Worm (Caenorhabditis elegans): ENCODE results near the gene Y51A2A.16.
"Not testable (repeated sequence)": the region's sequence is repeated elsewhere in the genome, so short reads cannot be mapped to it uniquely, and the experiment has no call there.

Y51A2A.16 gene

ce11 chrV:18280778-18281177 lies at the start of gene Y51A2A.16:
Gene Y51A2A.16 (minus strand): TSS chrV:18280878.
- no peak for TF ChIP-seq hnd-1 (tag; optimal IDR thresholded peaks at IDR 0.05)

- TF ChIP-seq ets-7 (tag; optimal IDR thresholded peaks at IDR 0.05) (no peak), scrt-1 (GFP tag; IDR thresholded peaks at IDR 0.05) (no peak), F13C5.2 (tag; optimal IDR thresholded peaks at IDR 0.05) (no peak)
Measured at ce11 chrV:18324525-18324924, 43.8 kb upstream of the Y51A2A.16 start.

ce11 chrV:18323231-18323630 lies 42.6 kb upstream of the Y51A2A.16 start, which contains the start of gene B0462.5:
Gene B0462.5 (minus strand): TSS chrV:18323331.
- TF ChIP-seq ets-7 (tag; optimal IDR thresholded peaks at IDR 0.05) (no peak), hnd-1 (tag; optimal IDR thresholded peaks at IDR 0.05) (no peak), pes-1 (GFP tag; IDR thresholded peaks at IDR 0.05) (no peak), tbx-11 (GFP tag; IDR thresholded peaks at IDR 0.05) (no peak), ceh-36 (tag; optimal IDR thresholded peaks at IDR 0.05) (no peak), sea-1 (GFP tag; conservative IDR thresholded peaks at IDR 0.05) (no peak), scrt-1 (GFP tag; IDR thresholded peaks at IDR 0.05) (no peak), tra-4 (tag; optimal IDR thresholded peaks at IDR 0.05) (no peak), ama-1 (optimal IDR thresholded peaks at IDR 0.05) (no peak), flt-1 (GFP tag; IDR thresholded peaks at IDR 0.05) (no peak), hmbx-1 (tag; optimal IDR thresholded peaks at IDR 0.05) (no peak), tbx-37 (GFP tag; conservative IDR thresholded peaks at IDR 0.05) (no peak), B0310.2 (tag; optimal IDR thresholded peaks at IDR 0.05) (no peak), ceh-13 (GFP tag; optimal IDR thresholded peaks at IDR 0.05) (no peak), hmg-4 (GFP tag; optimal IDR thresholded peaks at IDR 0.05) (no peak), F13C5.2 (tag; optimal IDR thresholded peaks at IDR 0.05) (no peak), aly-1 (tag; optimal IDR thresholded peaks at IDR 0.05) (no peak)

ce11 chrV:18318312-18318711 lies 37.6 kb upstream of the Y51A2A.16 start, which contains the start of gene fbxb-119:
Gene fbxb-119 (plus strand): TSS chrV:18318612.
- TF ChIP-seq ceh-36 (tag; optimal IDR thresholded peaks at IDR 0.05) (no peak), ama-1 (optimal IDR thresholded peaks at IDR 0.05) (no peak), hmbx-1 (tag; optimal IDR thresholded peaks at IDR 0.05) (no peak), ets-7 (tag; optimal IDR thresholded peaks at IDR 0.05) (no peak), tbx-11 (GFP tag; IDR thresholded peaks at IDR 0.05) (no peak), ceh-13 (GFP tag; optimal IDR thresholded peaks at IDR 0.05) (no peak), F13C5.2 (tag; optimal IDR thresholded peaks at IDR 0.05) (no peak), tra-4 (tag; optimal IDR thresholded peaks at IDR 0.05) (no peak), hmg-4 (GFP tag; optimal IDR thresholded peaks at IDR 0.05) (no peak), sea-1 (GFP tag; conservative IDR thresholded peaks at IDR 0.05) (no peak), tbx-37 (GFP tag; conservative IDR thresholded peaks at IDR 0.05) (no peak), B0310.2 (tag; optimal IDR thresholded peaks at IDR 0.05) (no peak), flt-1 (GFP tag; IDR thresholded peaks at IDR 0.05) (no peak), aly-1 (tag; optimal IDR thresholded peaks at IDR 0.05) (no peak), hnd-1 (tag; optimal IDR thresholded peaks at IDR 0.05) (no peak), pes-1 (GFP tag; IDR thresholded peaks at IDR 0.05) (no peak), scrt-1 (GFP tag; IDR thresholded peaks at IDR 0.05) (no peak)

- not testable (repeated sequence) for TF ChIP-seq ceh-36 (tag; optimal IDR thresholded peaks at IDR 0.05); tbx-11 (GFP tag; IDR thresholded peaks at IDR 0.05); hmbx-1 (tag; optimal IDR thresholded peaks at IDR 0.05)
Measured at ce11 chrV:18302414-18302813, 21.7 kb upstream of the Y51A2A.16 start, which contains the start of gene Y51A2A.6. Gene Y51A2A.6 (plus strand): TSS chrV:18302714.

ce11 chrV:18299313-18299712 lies 18.6 kb upstream of the Y51A2A.16 start:
- no peak for TF ChIP-seq sea-1 (GFP tag; conservative IDR thresholded peaks at IDR 0.05)
- TF ChIP-seq pes-1 (GFP tag; IDR thresholded peaks at IDR 0.05) = no peak
- no peak for TF ChIP-seq ets-7 (tag; optimal IDR thresholded peaks at IDR 0.05)
- TF ChIP-seq hnd-1 (tag; optimal IDR thresholded peaks at IDR 0.05) = no peak
- TF ChIP-seq tbx-37 (GFP tag; conservative IDR thresholded peaks at IDR 0.05) = no peak
- TF ChIP-seq hmg-4 (GFP tag; optimal IDR thresholded peaks at IDR 0.05) = no peak
- TF ChIP-seq tbx-11 (GFP tag; IDR thresholded peaks at IDR 0.05) = no peak
- TF ChIP-seq aly-1 (tag; optimal IDR thresholded peaks at IDR 0.05) = no peak

ce11 chrV:18298506-18298905 lies 17.8 kb upstream of the Y51A2A.16 start, which contains the start of gene Y51A2A.5:
Gene Y51A2A.5 (plus strand): TSS chrV:18298806.
- TF ChIP-seq tbx-37 (GFP tag; conservative IDR thresholded peaks at IDR 0.05) = no peak
- TF ChIP-seq B0310.2 (tag; optimal IDR thresholded peaks at IDR 0.05) = no peak
- TF ChIP-seq ama-1 (optimal IDR thresholded peaks at IDR 0.05) = no peak
- no peak for TF ChIP-seq hmg-4 (GFP tag; optimal IDR thresholded peaks at IDR 0.05)
- TF ChIP-seq ets-7 (tag; optimal IDR thresholded peaks at IDR 0.05) = no peak
- no peak for TF ChIP-seq scrt-1 (GFP tag; IDR thresholded peaks at IDR 0.05)
- TF ChIP-seq flt-1 (GFP tag; IDR thresholded peaks at IDR 0.05) = no peak
- no peak for TF ChIP-seq aly-1 (tag; optimal IDR thresholded peaks at IDR 0.05)
- TF ChIP-seq F13C5.2 (tag; optimal IDR thresholded peaks at IDR 0.05) = no peak
- TF ChIP-seq hmbx-1 (tag; optimal IDR thresholded peaks at IDR 0.05) = no peak
- TF ChIP-seq tra-4 (tag; optimal IDR thresholded peaks at IDR 0.05) = no peak
- TF ChIP-seq pes-1 (GFP tag; IDR thresholded peaks at IDR 0.05) = no peak
- no peak for TF ChIP-seq hnd-1 (tag; optimal IDR thresholded peaks at IDR 0.05)
- no peak for TF ChIP-seq ceh-36 (tag; optimal IDR thresholded peaks at IDR 0.05)
- no peak for TF ChIP-seq sea-1 (GFP tag; conservative IDR thresholded peaks at IDR 0.05)
- no peak for TF ChIP-seq tbx-11 (GFP tag; IDR thresholded peaks at IDR 0.05)
- TF ChIP-seq ceh-13 (GFP tag; optimal IDR thresholded peaks at IDR 0.05) = no peak

ce11 chrV:18292295-18292694 lies 11.6 kb upstream of the Y51A2A.16 start, which contains the start of gene Y51A2A.12:
Gene Y51A2A.12 (plus strand): TSS chrV:18292595.
- TF ChIP-seq aly-1 (tag; optimal IDR thresholded peaks at IDR 0.05) = no peak
- TF ChIP-seq ama-1 (optimal IDR thresholded peaks at IDR 0.05) = no peak
- TF ChIP-seq B0310.2 (tag; optimal IDR thresholded peaks at IDR 0.05) = no peak
- no peak for TF ChIP-seq tra-4 (tag; optimal IDR thresholded peaks at IDR 0.05)

All from whole organism, early embryonic.